Fruit fly (Drosophila melanogaster) S2 (cell line): Measurements from ENCODE around the gene ND-24.

Experiments
- CG8478 ChIP-seq: fragments of >200 bp; optimal IDR thresholded peaks from 2 replicates; lab custom pipeline; 2018
- CTCF ChIP-seq, 2 experiments: fragments of >200 bp; optimal IDR thresholded peaks; 2 replicates each; lab custom pipeline; 2018

ND-24 gene

DNA sequence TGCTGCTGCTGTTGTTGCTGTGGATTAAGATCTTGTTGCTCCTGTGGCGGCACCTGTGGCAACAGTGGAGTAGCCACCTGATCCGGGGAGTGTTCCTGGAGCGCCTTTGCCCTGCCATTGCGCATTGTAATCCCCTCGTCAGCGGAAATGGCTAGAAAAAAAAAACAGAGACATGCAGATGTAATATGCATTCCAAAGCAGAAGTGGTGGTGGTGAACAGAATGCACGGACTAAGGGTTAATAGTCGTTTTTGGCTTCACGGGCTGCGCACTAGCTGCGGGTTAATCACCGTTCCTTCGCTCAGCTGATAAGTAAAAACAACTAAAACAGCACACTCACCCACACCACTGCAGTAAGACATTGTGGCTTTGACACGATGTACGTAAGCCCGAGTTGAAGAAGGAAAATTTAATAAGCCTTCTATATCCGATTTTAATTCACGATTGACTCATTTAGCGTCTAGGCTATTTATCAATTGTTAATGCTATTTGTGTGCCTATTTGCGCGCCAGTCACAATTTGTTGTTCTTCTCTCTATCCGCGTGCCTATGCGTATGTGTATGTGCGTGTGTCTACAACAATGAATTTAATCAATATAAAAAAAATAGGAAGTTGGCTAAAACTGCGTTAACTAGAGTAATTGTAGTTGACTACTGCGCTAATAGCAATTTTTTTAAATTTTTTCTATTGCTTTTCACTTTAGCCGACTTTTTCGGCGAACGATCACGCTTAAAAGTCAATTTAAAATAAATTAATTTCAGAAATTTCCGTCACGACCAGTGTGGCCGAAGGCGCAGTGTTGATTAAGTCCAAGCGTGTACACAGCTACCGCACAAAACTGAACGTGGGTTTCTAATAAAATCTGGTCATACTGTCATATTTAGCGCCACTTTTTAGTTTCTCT is 4.5 kb upstream of the ND-24 start, which contains the start of gene stas:
stas (minus strand) TSS at position 806 of the 903 bp plus-strand sequence.
- TF ChIP-seq CTCF (optimal IDR thresholded peaks at IDR 0.05; lab: Kevin White, UChicago) (no peak), CG8478 (lab: Kevin White, UChicago) (no peak)

DNA sequence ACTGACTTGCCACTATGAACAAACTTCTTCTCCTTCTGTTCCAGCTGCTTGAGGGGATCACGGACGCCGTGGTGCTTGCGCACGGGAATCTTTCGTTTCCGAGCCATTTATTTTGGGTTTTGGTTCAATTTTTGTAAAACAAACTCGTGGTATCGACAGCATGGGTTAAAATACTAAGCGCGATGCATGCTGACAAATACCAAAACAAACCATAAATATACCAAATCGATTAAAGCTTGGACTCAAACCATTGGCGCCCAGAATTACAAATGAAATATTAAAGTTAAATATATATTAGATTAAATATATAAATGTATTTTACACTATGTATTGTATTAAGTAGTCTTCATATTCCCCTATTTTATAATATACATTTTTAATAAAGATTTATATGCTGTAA is 2.6 kb upstream of the ND-24 start, which contains the start of gene CG8326:
CG8326 (minus strand) TSS at position 176 of the 400 bp plus-strand sequence.
- TF ChIP-seq CTCF (optimal IDR thresholded peaks at IDR 0.05; lab: Kevin White, UChicago) (no peak), CG8478 (lab: Kevin White, UChicago) (no peak)

DNA sequence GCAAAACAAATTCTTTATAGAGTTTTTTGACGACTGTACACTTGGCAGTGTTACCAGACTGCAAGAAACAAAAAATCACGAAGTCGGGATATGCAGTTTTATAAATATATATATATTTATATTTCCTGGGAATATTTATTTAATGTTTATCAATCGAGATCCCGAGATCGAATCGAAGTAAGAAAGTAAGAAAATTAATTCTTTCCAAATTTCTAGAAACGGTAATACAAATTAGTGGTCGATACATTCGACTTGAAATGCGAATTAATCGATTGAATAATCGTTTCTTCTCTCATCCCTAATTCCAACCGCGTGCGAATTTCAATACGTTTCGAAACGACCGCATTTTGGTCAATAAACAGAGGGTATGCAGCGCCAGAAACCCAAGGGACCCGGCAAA is 4.1 kb downstream of the ND-24 start, which contains the start of the genes CG8289 and CG5800:
CG8289 (minus strand) TSS at position 44 of the 400 bp plus-strand sequence.
CG5800 (plus strand) TSS at position 281 of the 400 bp plus-strand sequence.
- no peak for TF ChIP-seq CTCF (optimal IDR thresholded peaks at IDR 0.05; lab: Kevin White, UChicago)
- TF ChIP-seq CG8478 (lab: Kevin White, UChicago): no peak

DNA sequence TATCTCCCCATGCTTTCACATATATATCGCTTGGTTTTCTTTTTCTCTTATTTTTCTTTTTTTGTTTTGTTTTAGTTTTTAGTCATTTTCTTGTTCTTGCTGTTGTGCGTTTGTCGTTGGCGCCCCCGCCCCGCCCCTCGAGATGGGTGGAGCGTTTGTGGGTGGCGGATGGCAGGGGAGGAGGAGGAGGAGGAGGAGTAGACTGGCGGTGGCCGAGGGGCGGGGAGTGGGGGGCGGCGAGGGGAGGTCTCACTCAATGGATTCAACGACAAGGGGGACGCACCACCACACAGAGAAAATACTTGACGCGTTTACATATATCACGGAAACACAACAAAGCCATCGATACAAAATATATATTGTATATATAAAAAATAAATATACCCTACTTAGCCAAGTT is 8.9 kb downstream of the ND-24 start:
- TF ChIP-seq CTCF (optimal IDR thresholded peaks at IDR 0.05; lab: Kevin White, UChicago) (no peak), CG8478 (lab: Kevin White, UChicago) (no peak)

DNA sequence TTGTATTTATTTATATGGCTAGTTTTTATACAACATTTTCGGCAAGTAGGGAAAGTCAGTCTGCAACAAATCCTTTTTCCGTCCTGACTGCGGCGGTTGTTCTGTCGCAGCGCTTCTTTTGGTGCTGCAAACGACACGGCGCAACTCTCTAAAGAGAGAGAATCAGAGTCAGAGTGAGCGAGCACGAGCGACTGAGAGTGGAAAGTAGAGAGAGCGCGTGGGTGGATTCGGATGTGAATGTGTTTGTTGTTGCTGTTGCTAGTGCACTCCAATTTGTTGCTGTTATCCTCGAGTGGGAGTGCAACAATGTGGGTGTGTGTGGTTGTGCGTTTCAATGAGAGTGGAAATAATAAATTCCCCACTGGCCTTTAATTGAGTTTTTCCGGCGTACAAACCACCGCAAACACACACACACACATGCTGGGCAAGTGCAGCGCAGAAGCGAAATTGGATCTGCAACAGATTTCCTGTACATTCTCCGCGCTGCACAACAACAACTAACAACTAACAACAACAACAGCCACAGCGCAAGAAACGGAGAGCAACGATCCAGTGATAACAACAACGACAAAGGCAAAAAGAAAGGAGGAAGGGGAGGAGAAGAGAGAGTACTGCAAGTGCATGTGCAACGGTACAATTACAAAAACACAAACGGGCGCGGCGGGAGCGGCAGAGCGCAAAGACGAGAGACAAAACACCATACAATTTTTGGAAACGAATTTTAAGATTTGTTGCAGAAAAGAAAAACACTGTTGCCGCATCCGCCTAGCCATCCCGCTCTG is 19.5 kb downstream of the ND-24 start:
- TF ChIP-seq CG8478 (lab: Kevin White, UChicago) (no peak), CTCF (optimal IDR thresholded peaks at IDR 0.05; lab: Kevin White, UChicago) (no peak)

DNA sequence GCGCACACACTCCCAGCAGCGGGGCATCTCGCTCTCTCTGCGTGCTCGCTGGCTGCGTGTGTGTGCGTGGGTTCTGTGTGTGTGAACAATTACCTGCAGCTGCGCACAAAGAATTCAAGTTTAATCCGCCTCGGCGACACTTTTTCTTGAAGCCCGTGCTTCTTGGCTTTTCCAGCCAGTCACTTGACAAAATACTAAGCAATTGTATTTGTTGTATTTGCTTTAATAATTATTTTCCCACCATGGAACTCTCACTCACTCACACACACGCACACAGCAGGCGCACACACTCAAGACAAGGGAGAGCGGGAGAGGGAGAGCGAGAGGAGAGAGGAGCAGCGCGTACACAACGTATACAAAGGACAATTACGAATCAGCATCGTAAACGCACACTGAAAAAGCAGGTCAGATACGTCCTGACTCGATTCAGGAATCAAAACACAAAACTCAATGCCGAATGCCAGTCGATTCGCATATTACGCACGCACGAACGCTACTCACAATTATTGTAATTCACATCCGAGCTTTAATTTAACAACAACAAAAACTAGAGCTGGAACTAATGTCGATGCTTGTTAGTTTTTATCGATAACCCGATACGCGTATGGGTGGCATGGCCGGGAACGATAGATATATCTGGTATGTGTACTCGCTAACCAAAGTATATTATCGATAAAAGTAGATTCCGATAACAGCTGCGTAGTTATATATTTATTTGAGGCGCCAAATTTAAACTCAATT is 20.3 kb downstream of the ND-24 start, which contains the start of gene RhoGAPp190:
RhoGAPp190 (minus strand) TSS at position 565 of the 741 bp plus-strand sequence.
- TF ChIP-seq CTCF (optimal IDR thresholded peaks at IDR 0.05; lab: Kevin White, UChicago) (peak in 1 of 2 experiments; percentile 10), CG8478 (lab: Kevin White, UChicago) (no peak)

DNA sequence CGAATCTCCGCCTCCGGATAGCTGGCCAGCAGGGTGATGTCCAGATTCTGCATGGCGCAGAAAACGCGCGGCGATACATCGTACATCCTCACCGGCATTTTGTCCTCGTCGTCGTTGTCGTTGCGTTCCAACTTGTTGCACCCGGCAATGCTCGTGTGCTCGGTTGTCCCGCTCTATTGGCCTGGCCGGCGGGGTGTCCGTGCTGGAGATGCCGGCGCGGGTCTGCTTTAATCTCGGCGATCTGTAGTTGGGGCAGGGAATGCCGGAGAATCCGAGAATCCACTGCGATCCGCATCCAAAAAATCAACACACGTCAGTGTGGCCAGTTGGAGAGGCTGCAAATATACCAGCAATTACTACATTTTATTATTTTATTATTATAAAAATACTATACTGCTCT is 24.6 kb downstream of the ND-24 start, which contains the start of gene IntS2:
IntS2 (minus strand) TSS at position 318 of the 400 bp plus-strand sequence.
- TF ChIP-seq CG8478 (lab: Kevin White, UChicago): no peak
- no peak for TF ChIP-seq CTCF (optimal IDR thresholded peaks at IDR 0.05; lab: Kevin White, UChicago)

DNA sequence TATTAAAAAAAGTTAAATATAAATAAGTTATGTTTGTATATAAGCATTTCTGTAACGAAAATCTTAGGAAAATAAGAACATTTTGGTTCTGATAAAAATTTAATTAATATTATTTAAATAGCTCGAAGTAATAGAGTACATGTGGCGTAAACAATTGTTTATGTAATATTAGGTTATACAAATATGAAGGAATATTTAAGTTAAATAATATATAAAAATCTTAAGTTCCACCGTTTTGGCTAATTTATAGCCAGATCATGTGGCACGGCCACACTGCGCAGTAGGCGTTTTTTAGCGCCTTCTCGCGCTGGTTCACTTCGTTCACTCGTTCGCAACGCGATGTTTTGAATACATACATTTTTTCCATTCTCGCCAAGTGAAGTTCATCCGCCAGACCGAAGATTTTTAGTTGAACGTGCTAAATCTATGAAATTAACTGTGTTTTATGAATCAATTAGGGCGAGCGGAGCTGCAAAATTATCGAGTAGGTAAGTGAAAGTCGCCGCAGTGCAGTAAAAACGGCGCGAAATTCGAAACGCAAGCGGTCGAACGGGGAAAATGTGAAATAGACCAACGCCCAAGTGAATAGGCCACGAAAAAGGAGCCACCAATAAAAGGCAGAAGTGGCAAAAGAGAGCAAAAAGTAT is 25.3 kb downstream of the ND-24 start, which contains the start of gene beta-Spec:
beta-Spec (plus strand) TSS at position 323 of the 647 bp plus-strand sequence.
- no peak for TF ChIP-seq CG8478 (lab: Kevin White, UChicago)
- TF ChIP-seq CTCF (optimal IDR thresholded peaks at IDR 0.05; lab: Kevin White, UChicago): no peak

DNA sequence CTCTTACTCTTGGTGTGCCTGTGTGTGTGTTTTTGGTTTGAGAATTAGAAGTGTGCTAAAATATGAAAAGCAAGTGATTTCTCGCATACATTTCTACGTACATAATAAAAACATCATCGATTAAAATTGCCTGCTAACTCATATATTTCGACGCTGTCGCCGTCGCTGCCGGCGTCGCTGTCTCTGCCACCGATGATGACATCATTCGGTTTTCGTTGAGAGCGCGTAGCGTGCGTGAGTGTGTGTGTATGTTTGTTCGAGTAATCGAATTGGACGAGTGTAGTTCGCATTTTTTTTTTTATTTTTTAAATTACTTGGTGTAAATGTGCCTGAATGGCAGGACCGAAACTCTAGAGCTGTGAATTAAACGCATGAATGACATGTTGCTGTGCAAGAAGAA is 25.8 kb downstream of the ND-24 start:
- TF ChIP-seq CG8478 (lab: Kevin White, UChicago): no peak
- TF ChIP-seq CTCF (optimal IDR thresholded peaks at IDR 0.05; lab: Kevin White, UChicago): no peak

DNA sequence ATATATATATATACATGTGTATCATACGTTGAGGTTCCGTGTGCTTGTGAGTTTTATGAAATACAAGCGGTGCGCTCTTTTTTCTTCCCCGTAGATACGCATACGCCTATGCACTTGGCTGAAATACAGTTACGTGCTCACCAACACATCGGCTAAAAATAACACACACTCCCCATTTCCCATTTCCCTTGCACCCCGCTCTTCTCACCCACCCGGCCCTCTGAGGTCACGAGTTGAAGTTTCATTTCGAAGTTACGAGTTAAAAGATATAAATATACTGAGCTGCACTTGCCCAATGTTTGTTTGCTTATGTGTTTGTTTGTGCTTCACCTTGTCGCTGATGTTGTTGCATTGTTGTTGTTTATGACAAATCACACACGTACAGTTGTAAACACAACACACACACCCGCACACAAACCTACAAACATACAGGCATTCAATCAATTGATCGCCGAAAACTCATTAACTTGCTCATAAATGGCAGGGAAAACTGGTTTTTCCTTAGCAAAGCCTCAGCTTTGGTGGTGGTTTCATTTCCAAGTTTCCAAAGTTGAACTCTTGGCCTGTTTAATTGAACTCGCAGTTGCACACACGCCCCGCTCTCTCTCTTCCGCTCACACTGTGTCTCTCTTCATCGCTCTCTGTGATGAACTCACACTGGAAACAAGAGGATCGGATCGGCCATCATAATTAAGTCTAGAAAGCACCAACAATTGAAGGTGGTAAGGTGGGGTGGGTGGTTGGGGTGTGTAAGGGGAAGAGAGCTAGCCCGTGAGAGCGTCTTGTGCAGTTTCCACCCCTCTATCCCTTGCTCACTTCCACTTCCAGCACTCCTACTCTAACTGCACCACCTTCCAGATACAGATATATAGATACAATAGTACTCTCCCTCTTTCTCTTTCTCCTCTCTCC is 26.6 kb downstream of the ND-24 start:
- peak in 1 of 2 experiments; percentile 5 for TF ChIP-seq CTCF (optimal IDR thresholded peaks at IDR 0.05; lab: Kevin White, UChicago)
- no peak for TF ChIP-seq CG8478 (lab: Kevin White, UChicago)

DNA sequence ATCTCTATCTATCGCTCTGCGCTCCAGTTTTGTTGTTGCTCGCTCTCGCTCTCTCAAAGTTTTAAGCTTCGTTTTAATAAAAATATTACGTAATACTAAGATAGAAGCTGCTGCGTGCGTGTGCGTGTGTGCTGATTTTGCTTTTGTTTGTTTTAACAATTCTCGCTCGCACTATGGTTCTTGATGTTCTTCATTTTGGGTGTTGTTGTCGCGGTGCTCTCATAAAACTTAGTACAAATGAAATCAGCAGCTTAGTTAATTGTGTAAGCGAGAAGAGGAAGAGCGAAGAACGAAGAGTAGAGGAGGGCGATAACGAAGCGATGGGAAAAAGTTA is 27.2 kb downstream of the ND-24 start:
- TF ChIP-seq CTCF (optimal IDR thresholded peaks at IDR 0.05; lab: Kevin White, UChicago): no peak
- TF ChIP-seq CG8478 (lab: Kevin White, UChicago): no peak

DNA sequence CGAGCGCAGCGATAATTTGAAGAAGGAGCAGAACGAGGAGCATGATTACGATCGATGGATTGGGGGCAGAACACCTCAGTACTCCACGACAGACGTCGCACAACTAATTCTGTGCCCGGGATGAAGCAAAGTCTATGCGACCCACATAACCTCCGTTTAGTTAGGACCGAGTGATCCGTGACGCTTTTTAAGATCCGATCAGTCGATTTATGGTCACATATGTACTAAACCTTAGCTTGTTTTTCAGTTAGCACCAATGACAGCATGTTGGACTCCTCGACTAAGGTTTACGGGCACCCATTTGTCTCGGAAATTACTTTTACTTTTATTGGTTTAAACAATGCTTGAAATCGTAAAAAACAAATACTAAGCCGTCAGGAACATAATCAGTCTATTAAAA is 39.9 kb downstream of the ND-24 start, which contains the start of gene CG12990:
CG12990 (minus strand) TSS at position 101 of the 400 bp plus-strand sequence.
- TF ChIP-seq CTCF (optimal IDR thresholded peaks at IDR 0.05; lab: Kevin White, UChicago): no peak
- TF ChIP-seq CG8478 (lab: Kevin White, UChicago): no peak
